Worm (Caenorhabditis elegans) whole organism, L4/young adult: ENCODE measurements around the gene C18D11.6.

ENCODE experiments used
- W03F9.2 ChIP-seq: fragments of 150-350 bp; optimal IDR thresholded peaks from 2 replicates; lab custom pipeline; 2014; ENCODE audit warnings: missing biosample characterization, missing genetic modification characterization
- dao-5 ChIP-seq: sonication (generic microtip); optimal IDR thresholded peaks from 2 replicates; lab custom pipeline; 2016; ENCODE audit warnings: missing genotype, missing genetic modification characterization, moderate library complexity, missing compliant biosample characterization
- him-1 ChIP-seq: sonication (generic microtip); optimal IDR thresholded peaks from 2 replicates; lab custom pipeline; 2016; ENCODE audit warnings: missing genotype, missing genetic modification reagents, missing genetic modification characterization, missing compliant biosample characterization

- no peak for TF ChIP-seq dao-5 (tag; lab: Kevin White, UChicago)
- TF ChIP-seq him-1: no peak
- TF ChIP-seq W03F9.2: no peak
These were observed 38.0 kb downstream of the C18D11.6 start for ce11 chrIII:11848317-11848716.
